Fruit fly (Drosophila melanogaster) whole organism, embryonic: Measurements from ENCODE around the gene Baldspot.

Experiments used
- Antp ChIP-seq: fragments of 200-800 bp; sonication (Bioruptor generic); optimal IDR thresholded peaks from 3 replicates; lab custom pipeline; 2016; ENCODE audit warnings: missing biosample characterization, missing genetic modification characterization
- Atf3 ChIP-seq: fragments of 200-800 bp; sonication (Bioruptor generic); optimal IDR thresholded peaks from 3 replicates; lab custom pipeline; 2016; ENCODE audit warnings: missing biosample characterization, missing genetic modification characterization
- B-H2 ChIP-seq: fragments of 200-800 bp; sonication (Bioruptor generic); optimal IDR thresholded peaks from 2 replicates; lab custom pipeline; 2018; ENCODE audit warnings: missing biosample characterization, mild to moderate bottlenecking, missing genetic modification characterization
- C15 ChIP-seq: fragments of 200-800 bp; sonication (Bioruptor generic); IDR thresholded peaks from 3 replicates; pipeline ENCODE4 v1.3.6; 2022; ENCODE audit warnings: missing biosample characterization, missing genetic modification characterization
- CG10543 ChIP-seq: fragments of 200-800 bp; sonication (Bioruptor generic); optimal IDR thresholded peaks from 3 replicates; lab custom pipeline; 2017; ENCODE audit warnings: missing biosample characterization, mild to moderate bottlenecking, missing genetic modification characterization, moderate library complexity
- CG11093 ChIP-seq: fragments of 200-800 bp; sonication (Bioruptor generic); IDR thresholded peaks from 3 replicates; pipeline ENCODE4 v1.3.6; 2022; ENCODE audit warnings: missing biosample characterization, missing genetic modification characterization
- CG13424 ChIP-seq: fragments of 200-800 bp; sonication (Bioruptor generic); optimal IDR thresholded peaks from 2 replicates; lab custom pipeline; 2019; ENCODE audit warnings: missing biosample characterization, mild to moderate bottlenecking, missing genetic modification characterization, moderate library complexity
- CG1602 ChIP-seq: fragments of 200-800 bp; sonication (Bioruptor generic); optimal IDR thresholded peaks from 3 replicates; lab custom pipeline; 2016; ENCODE audit warnings: missing biosample characterization, missing genetic modification characterization
- CG1647 ChIP-seq: fragments of 200-800 bp; sonication (Bioruptor generic); optimal IDR thresholded peaks from 3 replicates; lab custom pipeline; 2016; ENCODE audit warnings: missing biosample characterization, missing genetic modification characterization
- CG16863 ChIP-seq: fragments of 200-800 bp; sonication (Bioruptor generic); optimal IDR thresholded peaks from 3 replicates; lab custom pipeline; 2016; ENCODE audit warnings: missing biosample characterization, missing genetic modification characterization
- CG17612 ChIP-seq: fragments of 200-800 bp; sonication (Bioruptor generic); IDR thresholded peaks from 2 replicates; pipeline ENCODE4 v1.3.6; 2022; ENCODE audit warnings: missing biosample characterization, missing genetic modification characterization
- CG17802 ChIP-seq: fragments of 200-800 bp; sonication (Bioruptor generic); optimal IDR thresholded peaks from 2 replicates; lab custom pipeline; 2018; ENCODE audit warnings: missing biosample characterization, mild to moderate bottlenecking, missing genetic modification characterization, moderate library complexity
- CG3726 ChIP-seq: fragments of 200-800 bp; sonication (Bioruptor generic); IDR thresholded peaks from 3 replicates; pipeline ENCODE4, ENCODE4 v1.3.6; 2022; ENCODE audit warnings: missing biosample characterization, missing genetic modification characterization
- CG3847 ChIP-seq: fragments of 200-800 bp; sonication (Bioruptor generic); IDR thresholded peaks from 2 replicates; pipeline ENCODE4 v1.3.6; 2022; ENCODE audit warnings: missing biosample characterization, missing genetic modification characterization
- CG3995 ChIP-seq: fragments of 200-800 bp; sonication (Bioruptor generic); optimal IDR thresholded peaks from 3 replicates; lab custom pipeline; 2016; ENCODE audit warnings: missing biosample characterization, missing genetic modification characterization
- CG42726 ChIP-seq: fragments of 200-800 bp; sonication (Bioruptor generic); IDR thresholded peaks from 2 replicates; pipeline ENCODE4 v1.3.6; 2022; ENCODE audit warnings: missing biosample characterization, missing genetic modification characterization; ENCODE audit not compliant: partially characterized antibody
- CG4854 ChIP-seq: fragments of 200-800 bp; sonication (Bioruptor generic); optimal IDR thresholded peaks from 2 replicates; lab custom pipeline; 2016; ENCODE audit warnings: missing biosample characterization, missing genetic modification characterization, inconsistent platforms
- CG6654 ChIP-seq: fragments of 200-800 bp; sonication (Bioruptor generic); optimal IDR thresholded peaks from 2 replicates; lab custom pipeline; 2017; ENCODE audit warnings: missing biosample characterization, mild to moderate bottlenecking, missing genetic modification characterization
- CG7786 ChIP-seq: fragments of 200-800 bp; sonication (Bioruptor generic); optimal IDR thresholded peaks from 2 replicates; lab custom pipeline; 2016; ENCODE audit warnings: missing biosample characterization, missing genetic modification characterization
- CG7987 ChIP-seq: fragments of 200-800 bp; sonication (Bioruptor generic); optimal IDR thresholded peaks from 2 replicates; lab custom pipeline; 2018; ENCODE audit warnings: missing biosample characterization, mild to moderate bottlenecking, missing genetic modification characterization, moderate library complexity
- CHES-1-like ChIP-seq: fragments of 200-800 bp; sonication (Bioruptor generic); optimal IDR thresholded peaks from 2 replicates; lab custom pipeline; 2016; ENCODE audit warnings: missing biosample characterization, missing genetic modification characterization
- CTCF ChIP-seq: fragments of 200-800 bp; sonication (Bioruptor generic); optimal IDR thresholded peaks from 2 replicates; lab custom pipeline; 2017; ENCODE audit warnings: missing biosample characterization, mild to moderate bottlenecking, missing genetic modification characterization, moderate library complexity
- Camta ChIP-seq: fragments of 200-800 bp; sonication (Bioruptor generic); optimal IDR thresholded peaks from 2 replicates; lab custom pipeline; 2016; ENCODE audit warnings: missing biosample characterization, missing genetic modification characterization
- Drgx ChIP-seq: fragments of 200-800 bp; sonication (Bioruptor generic); IDR thresholded peaks from 2 replicates; pipeline ENCODE4 v1.3.6; 2022; ENCODE audit warnings: missing biosample characterization, missing genetic modification characterization
- E2f2 ChIP-seq: fragments of 200-800 bp; sonication (Bioruptor generic); IDR thresholded peaks from 2 replicates; pipeline ENCODE4 v1.3.6; 2022; ENCODE audit warnings: missing biosample characterization, missing genetic modification characterization
- Elba2 ChIP-seq: fragments of 200-800 bp; sonication (Bioruptor generic); optimal IDR thresholded peaks from 3 replicates; lab custom pipeline; 2016; ENCODE audit warnings: missing biosample characterization, missing genetic modification characterization
- MBD-R2 ChIP-seq: fragments of 200-800 bp; sonication (Bioruptor generic); IDR thresholded peaks from 2 replicates; pipeline ENCODE4 v1.3.6; 2022; ENCODE audit warnings: missing biosample characterization, missing genetic modification characterization
- MESR4 ChIP-seq: fragments of 200-800 bp; sonication (Bioruptor generic); optimal IDR thresholded peaks from 2 replicates; lab custom pipeline; 2018; ENCODE audit warnings: missing biosample characterization, mild to moderate bottlenecking, missing genetic modification characterization, moderate library complexity
- Myb ChIP-seq: fragments of 200-800 bp; sonication (Bioruptor generic); optimal IDR thresholded peaks from 2 replicates; lab custom pipeline; 2016; ENCODE audit warnings: missing biosample characterization, missing genetic modification characterization
- Neu2 ChIP-seq: fragments of 200-800 bp; sonication (Bioruptor generic); optimal IDR thresholded peaks from 3 replicates; lab custom pipeline; 2016; ENCODE audit warnings: missing biosample characterization, missing genetic modification characterization, borderline replicate concordance
- NfI ChIP-seq: fragments of 200-800 bp; sonication (Bioruptor generic); optimal IDR thresholded peaks from 3 replicates; lab custom pipeline; 2018; ENCODE audit warnings: missing biosample characterization, mild to moderate bottlenecking, missing genetic modification characterization, moderate library complexity
- YL-1 ChIP-seq: fragments of 200-800 bp; sonication (Bioruptor generic); optimal IDR thresholded peaks from 3 replicates; lab custom pipeline; 2017; ENCODE audit warnings: missing biosample characterization, mild to moderate bottlenecking, missing genetic modification characterization
- ara ChIP-seq: fragments of 200-800 bp; sonication (Bioruptor generic); IDR thresholded peaks from 2 replicates; pipeline ENCODE4 v1.3.6; 2022; ENCODE audit warnings: missing biosample characterization, missing genetic modification characterization
- az2 ChIP-seq: fragments of 200-800 bp; sonication (Bioruptor generic); optimal IDR thresholded peaks from 3 replicates; lab custom pipeline; 2016; ENCODE audit warnings: missing biosample characterization, missing genetic modification characterization
- dmrt11E ChIP-seq: fragments of 200-800 bp; sonication (Bioruptor generic); optimal IDR thresholded peaks from 3 replicates; lab custom pipeline; 2018; ENCODE audit warnings: missing biosample characterization, mild to moderate bottlenecking, missing genetic modification characterization, moderate library complexity
- ewg ChIP-seq: fragments of 200-800 bp; sonication (Bioruptor generic); optimal IDR thresholded peaks from 3 replicates; lab custom pipeline; 2017; ENCODE audit warnings: mild to moderate bottlenecking, missing biosample characterization, missing genetic modification reagents, missing genetic modification characterization
- gcm2 ChIP-seq: fragments of 200-800 bp; sonication (Bioruptor generic); optimal IDR thresholded peaks from 2 replicates; lab custom pipeline; 2016; ENCODE audit warnings: missing biosample characterization, missing genetic modification characterization
- gem ChIP-seq: fragments of 200-800 bp; sonication (Bioruptor generic); optimal IDR thresholded peaks from 2 replicates; lab custom pipeline; 2019; ENCODE audit warnings: missing biosample characterization, mild to moderate bottlenecking, missing genetic modification characterization, moderate library complexity
- gsb-n ChIP-seq: fragments of 200-800 bp; sonication (Bioruptor generic); optimal IDR thresholded peaks from 3 replicates; lab custom pipeline; 2018; ENCODE audit warnings: missing biosample characterization, mild to moderate bottlenecking, missing genetic modification characterization
- hbn ChIP-seq: fragments of 200-800 bp; sonication (Bioruptor generic); IDR thresholded peaks from 2 replicates; pipeline ENCODE4 v1.3.6; 2022; ENCODE audit warnings: missing biosample characterization, missing genetic modification characterization; ENCODE audit not compliant: partially characterized antibody
- lmd ChIP-seq: fragments of 200-800 bp; sonication (Bioruptor generic); IDR thresholded peaks from 2 replicates; pipeline ENCODE4 v1.3.6; 2022; ENCODE audit warnings: missing biosample characterization, missing genetic modification characterization
- odd ChIP-seq: fragments of 200-800 bp; sonication (Bioruptor generic); optimal IDR thresholded peaks from 2 replicates; lab custom pipeline; 2017; ENCODE audit warnings: missing biosample characterization, mild to moderate bottlenecking, missing genetic modification characterization
- pum ChIP-seq: fragments of 200-800 bp; sonication (Bioruptor generic); optimal IDR thresholded peaks from 2 replicates; lab custom pipeline; 2016; ENCODE audit warnings: missing biosample characterization, missing genetic modification characterization
- repo ChIP-seq: fragments of 200-800 bp; sonication (Bioruptor generic); optimal IDR thresholded peaks from 2 replicates; lab custom pipeline; 2016; ENCODE audit warnings: missing biosample characterization, missing genetic modification characterization
- row ChIP-seq: fragments of 200-800 bp; sonication (Bioruptor generic); IDR thresholded peaks from 3 replicates; pipeline ENCODE4 v1.3.6; 2022; ENCODE audit warnings: missing biosample characterization, missing genetic modification characterization
- sim ChIP-seq: fragments of 200-800 bp; sonication (Bioruptor generic); IDR thresholded peaks from 2 replicates; pipeline ENCODE4 v1.3.6; 2022; ENCODE audit warnings: missing biosample characterization, missing genetic modification characterization
- slou ChIP-seq: fragments of 200-800 bp; sonication (Bioruptor generic); optimal IDR thresholded peaks from 3 replicates; lab custom pipeline; 2016; ENCODE audit warnings: missing biosample characterization, missing genetic modification characterization
- sr ChIP-seq: fragments of 200-800 bp; sonication (Bioruptor generic); IDR thresholded peaks from 3 replicates; pipeline ENCODE4 v1.3.6; 2022; ENCODE audit warnings: missing biosample characterization, missing genetic modification characterization
- tgo ChIP-seq: fragments of 200-800 bp; sonication (Bioruptor generic); IDR thresholded peaks from 3 replicates; pipeline ENCODE4 v1.3.6; 2022; ENCODE audit warnings: missing biosample characterization, missing genetic modification characterization
- tio ChIP-seq: fragments of 200-800 bp; sonication (Bioruptor generic); optimal IDR thresholded peaks from 2 replicates; lab custom pipeline; 2017; ENCODE audit warnings: missing biosample characterization, missing genetic modification characterization, inconsistent platforms
- trem ChIP-seq: fragments of 200-800 bp; optimal IDR thresholded peaks from 3 replicates; lab custom pipeline; 2019; ENCODE audit warnings: missing biosample characterization, mild to moderate bottlenecking, missing genetic modification characterization, moderate library complexity
- wek ChIP-seq: fragments of 200-800 bp; sonication (Bioruptor generic); optimal IDR thresholded peaks from 3 replicates; lab custom pipeline; 2018; ENCODE audit warnings: missing biosample characterization, mild to moderate bottlenecking, missing genetic modification characterization, moderate library complexity
- yki ChIP-seq: fragments of >200 bp; optimal IDR thresholded peaks from 3 replicates; lab custom pipeline; 2018

Gene Baldspot

DNA sequence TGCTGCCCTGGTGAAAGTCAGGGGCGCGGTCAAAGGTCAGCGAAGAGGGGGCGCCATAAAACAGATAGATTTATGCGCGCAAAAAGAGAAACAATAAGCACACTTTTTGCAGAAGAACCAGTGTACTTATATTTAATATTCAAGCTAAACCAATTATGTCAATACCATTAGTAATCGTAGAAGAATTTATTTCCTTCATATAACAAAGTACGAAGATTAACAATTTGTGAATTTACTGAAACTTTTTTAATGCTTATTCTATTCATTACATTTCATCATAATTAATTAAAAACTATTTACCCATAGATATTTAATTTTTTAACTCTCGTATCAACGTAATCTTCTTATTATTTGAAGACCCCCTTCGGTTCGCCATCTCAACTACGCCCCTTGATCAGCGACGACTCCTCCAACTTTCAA lies 19.3 kb downstream of the Baldspot start (continued):
- no peak for TF ChIP-seq CG17612 (GFP tag; lab: Robert Waterston, UW)
- no peak for TF ChIP-seq yki (lab: Kevin White, UChicago)
- TF ChIP-seq CG6654, result peak; percentile 62
- TF ChIP-seq Atf3, result no peak
- peak; percentile 16; the same call in 1 of the 2 replicates for TF ChIP-seq Drgx (GFP tag; lab: Robert Waterston, UW)
- peak; percentile 80 for TF ChIP-seq gem (tag; lab: Kevin White, UChicago)
- no peak for TF ChIP-seq B-H2
- TF ChIP-seq tgo, result peak; percentile 31; the same call in 1 of the 3 replicates
- TF ChIP-seq wek, result no peak
- no peak for TF ChIP-seq CG1647 (GFP tag; lab: Kevin White, UChicago)
- TF ChIP-seq YL-1 (GFP tag; lab: Kevin White, UChicago), result no peak
- peak; percentile 47 for TF ChIP-seq gsb-n (tag; lab: Kevin White, UChicago)
- no peak for TF ChIP-seq MESR4 (GFP tag; lab: Kevin White, UChicago)
- TF ChIP-seq sr, result no peak
- TF ChIP-seq trem (tag; lab: Kevin White, UChicago), result peak; percentile 27
- no peak for TF ChIP-seq CTCF (GFP tag; lab: Kevin White, UChicago)
- no peak for TF ChIP-seq hbn (GFP tag; lab: Robert Waterston, UW)
- TF ChIP-seq CG10543 (GFP tag; lab: Kevin White, UChicago), result no peak
- peak; percentile 49 for TF ChIP-seq dmrt11E (tag; lab: Kevin White, UChicago)
- TF ChIP-seq CG7987 (GFP tag; lab: Kevin White, UChicago), result no peak
- TF ChIP-seq CG17802, result no peak
- peak; percentile 49 for TF ChIP-seq pum
- peak; percentile 15 for TF ChIP-seq NfI (GFP tag; lab: Kevin White, UChicago)
- no peak for TF ChIP-seq Camta
- TF ChIP-seq CG3995 (GFP tag; lab: Kevin White, UChicago), result no peak
- TF ChIP-seq slou (GFP tag; lab: Kevin White, UChicago), result peak; percentile 15
- TF ChIP-seq CG3726, result no peak
- TF ChIP-seq gcm2, result no peak
- TF ChIP-seq odd (GFP tag; lab: Kevin White, UChicago), result peak; percentile 53
- no peak for TF ChIP-seq CHES-1-like (GFP tag; lab: Kevin White, UChicago)
- TF ChIP-seq repo (GFP tag; lab: Kevin White, UChicago), result no peak
- peak; percentile 51; the same call in 1 of the 2 replicates for TF ChIP-seq lmd (GFP tag; lab: Robert Waterston, UW)
- peak; percentile 66 for TF ChIP-seq CG1602
- no peak for TF ChIP-seq CG16863 (GFP tag; lab: Kevin White, UChicago)
- no peak for TF ChIP-seq sim (GFP tag; lab: Robert Waterston, UW)
- TF ChIP-seq CG13424, result peak; percentile 66
- TF ChIP-seq Myb, result no peak
- peak; percentile 53 for TF ChIP-seq tio
- TF ChIP-seq C15 (GFP tag; lab: Robert Waterston, UW), result no peak
- no peak for TF ChIP-seq CG42726 (GFP tag; lab: Robert Waterston, UW)
- TF ChIP-seq CG11093 (GFP tag; lab: Robert Waterston, UW), result peak; percentile 56; the same call in 1 of the 3 replicates
- TF ChIP-seq Elba2, result no peak
- peak; percentile 69 for TF ChIP-seq ewg
- no peak for TF ChIP-seq CG7786 (GFP tag; lab: Kevin White, UChicago)
- no peak for TF ChIP-seq CG3847
- no peak for TF ChIP-seq E2f2 (GFP tag; lab: Robert Waterston, UW)
- peak; percentile 64 for TF ChIP-seq az2 (GFP tag; lab: Kevin White, UChicago)
- peak; percentile 1 for TF ChIP-seq Antp (GFP tag; lab: Kevin White, UChicago)
- 0 out of 3 replicates have a peak, but pooled peaks have one; percentile 27 for TF ChIP-seq row
- TF ChIP-seq ara (GFP tag; lab: Robert Waterston, UW), result peak; percentile 64; the same call in 1 of the 2 replicates
- no peak for TF ChIP-seq CG4854 (GFP tag; lab: Kevin White, UChicago)
- no peak for TF ChIP-seq MBD-R2 (GFP tag; lab: Robert Waterston, UW)
- TF ChIP-seq Neu2, result no peak
